Worm (Caenorhabditis elegans) whole organism, L4 larva: Measurements from ENCODE around the gene C16A3.6.

ENCODE experiments used
- jun-1 ChIP-seq: fragments of 150-350 bp; optimal IDR thresholded peaks from 2 replicates; lab custom pipeline; 2014; ENCODE audit warnings: missing biosample characterization, missing genetic modification reagents, missing genetic modification characterization
- ztf-11 ChIP-seq: fragments of 150-350 bp; optimal IDR thresholded peaks from 2 replicates; lab custom pipeline; 2014; ENCODE audit warnings: missing biosample characterization, missing genetic modification characterization

ce11 chrIII:6339919-6340434, 39.0 kb upstream of the C16A3.6 start, which contains the start of gene let-767:
- no peak for TF ChIP-seq jun-1 (tag; lab: Kevin White, UChicago)
- no peak for TF ChIP-seq ztf-11
